Worm (Caenorhabditis elegans): ENCODE results near the gene K02E2.8.

The K02E2.8 gene

ce11 chrV:20399532-20400068 lies 32.9 kb upstream of the K02E2.8 start:
- no peak for TF ChIP-seq dmd-4 (tag; optimal IDR thresholded peaks at IDR 0.05; ENCODE audit: borderline replicate concordance)
- no peak for TF ChIP-seq ceh-19 (GFP tag; optimal IDR thresholded peaks at IDR 0.05)
- no peak for TF ChIP-seq nhr-11 (tag; optimal IDR thresholded peaks at IDR 0.05)
- TF ChIP-seq ceh-9 (tag; optimal IDR thresholded peaks at IDR 0.05), result no peak
- no peak for TF ChIP-seq hlh-6 (tag; optimal IDR thresholded peaks at IDR 0.05)

- no peak for TF ChIP-seq lin-11 (tag; optimal IDR thresholded peaks at IDR 0.05)
- no peak for TF ChIP-seq pha-2 (tag; optimal IDR thresholded peaks at IDR 0.05)
- TF ChIP-seq ahr-1 (tag; optimal IDR thresholded peaks at IDR 0.05), result no peak
- TF ChIP-seq sox-4 (tag; optimal IDR thresholded peaks at IDR 0.05), result no peak
- no peak for TF ChIP-seq ceh-45 (GFP tag; IDR thresholded peaks at IDR 0.05)
- no peak for TF ChIP-seq npax-4 (tag; optimal IDR thresholded peaks at IDR 0.05)
- TF ChIP-seq ets-4 (tag; optimal IDR thresholded peaks at IDR 0.05), result no peak
- no peak for TF ChIP-seq nfya-1 (tag; optimal IDR thresholded peaks at IDR 0.05)
- no peak for TF ChIP-seq ceh-14 (tag; optimal IDR thresholded peaks at IDR 0.05)
- TF ChIP-seq ztf-16 (tag; optimal IDR thresholded peaks at IDR 0.05), result no peak
- TF ChIP-seq hlh-30 (tag; optimal IDR thresholded peaks at IDR 0.05; ENCODE audit: insufficient read depth), result no peak
Observed at ce11 chrV:20393773-20394172, 27.0 kb upstream of the K02E2.8 start, which contains the start of gene cnc-7. Gene cnc-7, plus strand, starts transcription at chrV:20394073.

DNA sequence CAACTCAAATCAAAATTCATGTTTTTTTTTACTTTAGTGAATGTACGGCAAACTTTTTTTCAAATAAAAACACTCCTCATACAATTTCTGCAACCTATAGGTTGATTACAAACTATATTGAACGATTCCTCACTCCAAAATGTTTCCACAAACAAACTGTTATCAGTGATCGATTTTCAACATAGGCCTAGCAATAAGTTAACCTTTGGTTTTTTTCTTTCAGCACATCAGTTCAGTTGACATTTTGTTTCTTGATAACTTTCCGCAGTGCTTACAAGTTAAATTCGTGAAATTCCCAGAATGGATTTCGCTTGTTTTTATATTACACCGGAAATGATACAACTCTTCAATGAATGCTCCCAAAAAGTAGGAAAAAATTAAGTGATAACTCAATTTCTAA lies 20.7 kb upstream of the K02E2.8 start, which contains the start of gene F53H2.1:
Gene F53H2.1 (plus strand): TSS at position 301 of the 400 bp plus-strand sequence.
- TF ChIP-seq F13H6.1 (tag; optimal IDR thresholded peaks at IDR 0.05) (no peak), ceh-31 (tag; optimal IDR thresholded peaks at IDR 0.05) (no peak), eyg-1 (tag; optimal IDR thresholded peaks at IDR 0.05) (no peak), hlh-13 (GFP tag; optimal IDR thresholded peaks at IDR 0.05) (no peak), syd-9 (tag; optimal IDR thresholded peaks at IDR 0.05) (no peak), unc-42 (tag; optimal IDR thresholded peaks at IDR 0.05) (no peak), ceh-2 (tag; optimal IDR thresholded peaks at IDR 0.05) (no peak), nfya-1 (tag; optimal IDR thresholded peaks at IDR 0.05) (no peak), odd-2 (tag; optimal IDR thresholded peaks at IDR 0.05) (no peak), unc-86 (tag; optimal IDR thresholded peaks at IDR 0.05) (no peak), ama-1 (optimal IDR thresholded peaks at IDR 0.05) (no peak), pat-9 (tag; optimal IDR thresholded peaks at IDR 0.05) (no peak), elt-4 (tag; optimal IDR thresholded peaks at IDR 0.05) (no peak), C08G9.2 (tag; optimal IDR thresholded peaks at IDR 0.05) (no peak), tbx-2 (tag; optimal IDR thresholded peaks at IDR 0.05) (no peak), T23F11.4 (GFP tag; optimal IDR thresholded peaks at IDR 0.05) (no peak), tbx-7 (tag; optimal IDR thresholded peaks at IDR 0.05) (no peak), hlh-6 (tag; optimal IDR thresholded peaks at IDR 0.05) (no peak), ceh-19 (GFP tag; optimal IDR thresholded peaks at IDR 0.05) (no peak), mec-3 (tag; optimal IDR thresholded peaks at IDR 0.05; ENCODE audit: borderline replicate concordance) (no peak)

ce11 chrV:20386942-20387341 lies 20.2 kb upstream of the K02E2.8 start, which contains the start of gene K02E2.7:
Gene K02E2.7, minus strand, starts transcription at chrV:20387042.
- TF ChIP-seq ceh-45 (GFP tag; IDR thresholded peaks at IDR 0.05), result no peak
- TF ChIP-seq K09A11.1 (tag; optimal IDR thresholded peaks at IDR 0.05; ENCODE audit: insufficient read depth), result no peak
- no peak for TF ChIP-seq pag-3 (tag; optimal IDR thresholded peaks at IDR 0.05; ENCODE audit: borderline replicate concordance)
- TF ChIP-seq unc-3 (GFP tag; conservative IDR thresholded peaks at IDR 0.05), result no peak
- no peak for TF ChIP-seq unc-3 (tag; optimal IDR thresholded peaks at IDR 0.05)
- no peak for TF ChIP-seq C38D4.7 (GFP tag; optimal IDR thresholded peaks at IDR 0.05)
- TF ChIP-seq elt-4 (tag; optimal IDR thresholded peaks at IDR 0.05), result no peak
- TF ChIP-seq K02D7.2 (tag; optimal IDR thresholded peaks at IDR 0.05), result no peak
- no peak for TF ChIP-seq pha-4 (tag; optimal IDR thresholded peaks at IDR 0.05)
- TF ChIP-seq nfya-1 (tag; optimal IDR thresholded peaks at IDR 0.05), result no peak
- TF ChIP-seq ceh-48 (tag; optimal IDR thresholded peaks at IDR 0.05), result no peak
- TF ChIP-seq eyg-1 (tag; optimal IDR thresholded peaks at IDR 0.05), result no peak
- TF ChIP-seq fax-1 (tag; optimal IDR thresholded peaks at IDR 0.05), result no peak
- TF ChIP-seq rnt-1 (tag; optimal IDR thresholded peaks at IDR 0.05), result no peak
- no peak for TF ChIP-seq pat-9 (tag; optimal IDR thresholded peaks at IDR 0.05)
- TF ChIP-seq ets-4 (tag; optimal IDR thresholded peaks at IDR 0.05), result no peak
- TF ChIP-seq ztf-16 (tag; optimal IDR thresholded peaks at IDR 0.05), result no peak
- TF ChIP-seq nhr-232 (tag; optimal IDR thresholded peaks at IDR 0.05), result no peak
- TF ChIP-seq nhr-11 (tag; optimal IDR thresholded peaks at IDR 0.05), result no peak

All from whole organism, late embryonic.